Fruit fly (Drosophila melanogaster): ENCODE measurements around the gene Oseg5.

Oseg5 gene

dm6 chr2L:20881353-20882079, 45.9 kb upstream of the Oseg5 start (continued):
- TF ChIP-seq gfzf (GFP tag; optimal IDR thresholded peaks at IDR 0.05) (no peak), CG9817 (tag; optimal IDR thresholded peaks at IDR 0.05) (peak; percentile 51), klu (GFP tag; IDR thresholded peaks at IDR 0.05) (0 out of 2 replicates have a peak, but pooled peaks have one; percentile 49), hth (optimal IDR thresholded peaks at IDR 0.05) (no peak), CG7556 (GFP tag; optimal IDR thresholded peaks at IDR 0.05) (peak; percentile 60), Dad (GFP tag; optimal IDR thresholded peaks at IDR 0.05) (peak; percentile 17), gce (GFP tag; IDR thresholded peaks at IDR 0.05) (no peak), Dip2 (GFP tag; IDR thresholded peaks at IDR 0.05) (no peak), Fer2 (tag; optimal IDR thresholded peaks at IDR 0.05) (no peak), caup (GFP tag; optimal IDR thresholded peaks at IDR 0.05; ENCODE audit: severe bottlenecking) (peak; percentile 46), Ets97D (GFP tag; optimal IDR thresholded peaks at IDR 0.05) (no peak), chinmo (GFP tag; IDR thresholded peaks at IDR 0.05; ENCODE audit: partially characterized antibody) (no peak), CG6854 (GFP tag; optimal IDR thresholded peaks at IDR 0.05) (no peak), az2 (GFP tag; optimal IDR thresholded peaks at IDR 0.05) (peak; percentile 35), CG17186 (GFP tag; optimal IDR thresholded peaks at IDR 0.05) (no peak), pb (GFP tag; optimal IDR thresholded peaks at IDR 0.05) (no peak), CG42726 (GFP tag; IDR thresholded peaks at IDR 0.05; ENCODE audit: partially characterized antibody) (no peak), CG9797 (GFP tag; optimal IDR thresholded peaks at IDR 0.05) (no peak), Ada2b (GFP tag; IDR thresholded peaks at IDR 0.05) (peak; percentile 31; the same call in 1 of the 2 replicates), btn (GFP tag; optimal IDR thresholded peaks at IDR 0.05) (no peak), sqz (GFP tag; optimal IDR thresholded peaks at IDR 0.05) (no peak), CG10274 (GFP tag; optimal IDR thresholded peaks at IDR 0.05) (no peak), CG11723 (GFP tag; optimal IDR thresholded peaks at IDR 0.05) (no peak), Trl (optimal IDR thresholded peaks at IDR 0.05) (no peak), Trl (GFP tag; optimal IDR thresholded peaks at IDR 0.05) (peak; percentile 13), chn (GFP tag; optimal IDR thresholded peaks at IDR 0.05) (no peak), bcd (GFP tag; optimal IDR thresholded peaks at IDR 0.05) (peak; percentile 50), CG15269 (tag; optimal IDR thresholded peaks at IDR 0.05) (peak; percentile 54), CG11504 (tag; optimal IDR thresholded peaks at IDR 0.05) (no peak), pum (GFP tag; optimal IDR thresholded peaks at IDR 0.05) (peak; percentile 23), vnd (GFP tag; IDR thresholded peaks at IDR 0.05; ENCODE audit: partially characterized antibody) (no peak), CG2712 (tag; optimal IDR thresholded peaks at IDR 0.05) (peak; percentile 33), CG13894 (tag; optimal IDR thresholded peaks at IDR 0.05) (peak; percentile 59), CG16779 (GFP tag; IDR thresholded peaks at IDR 0.05) (peak; percentile 61; the same call in 1 of the 2 replicates), CG32532 (GFP tag; IDR thresholded peaks at IDR 0.05) (peak; percentile 89), CG9932 (GFP tag; IDR thresholded peaks at IDR 0.05) (peak; percentile 84), her (GFP tag; optimal IDR thresholded peaks at IDR 0.05) (peak; percentile 39), wdn (GFP tag; IDR thresholded peaks at IDR 0.05) (peak; percentile 63), z (GFP tag; IDR thresholded peaks at IDR 0.05) (no peak), CG10147 (GFP tag; optimal IDR thresholded peaks at IDR 0.05) (peak; percentile 22), Xrp1 (GFP tag; IDR thresholded peaks at IDR 0.05) (peak; percentile 37; the same call in 1 of the 2 replicates), CG8089 (GFP tag; optimal IDR thresholded peaks at IDR 0.05) (no peak), ems (GFP tag; optimal IDR thresholded peaks at IDR 0.05) (peak; percentile 37), nerfin-2 (GFP tag; IDR thresholded peaks at IDR 0.05; ENCODE audit: partially characterized antibody) (no peak), CG6272 (GFP tag; IDR thresholded peaks at IDR 0.05) (no peak), inv (GFP tag; IDR thresholded peaks at IDR 0.05; ENCODE audit: partially characterized antibody) (no peak), CG6683 (GFP tag; optimal IDR thresholded peaks at IDR 0.05) (no peak), nmo (GFP tag; optimal IDR thresholded peaks at IDR 0.05) (no peak), Drgx (GFP tag; IDR thresholded peaks at IDR 0.05) (0 out of 2 replicates have a peak, but pooled peaks have one; percentile 6), CG9876 (GFP tag; optimal IDR thresholded peaks at IDR 0.05) (no peak)

Data from whole organism, embryonic.